Fruit fly (Drosophila melanogaster) whole organism, embryonic: ENCODE data around the gene Hr38.
A peak's percentile ranks its signal among the peaks of the same experiment; 100 is the strongest.

ENCODE experiments used
- ATbp ChIP-seq: fragments of 200-800 bp; sonication (Bioruptor generic); optimal IDR thresholded peaks from 2 replicates; lab custom pipeline; 2017; ENCODE audit warnings: missing biosample characterization, mild to moderate bottlenecking, missing genetic modification characterization, missing genetic modification reagents
- Ada2b ChIP-seq: fragments of 200-800 bp; sonication (Bioruptor generic); IDR thresholded peaks from 2 replicates; pipeline ENCODE4 v1.3.6; 2022; ENCODE audit warnings: missing biosample characterization, missing genetic modification characterization
- Atf-2 ChIP-seq: fragments of 200-800 bp; sonication (Bioruptor generic); optimal IDR thresholded peaks from 2 replicates; lab custom pipeline; 2016; ENCODE audit warnings: missing biosample characterization, missing genetic modification characterization
- BtbVII ChIP-seq: fragments of 200-800 bp; sonication (Bioruptor generic); optimal IDR thresholded peaks from 3 replicates; lab custom pipeline; 2017; ENCODE audit warnings: missing biosample characterization, mild to moderate bottlenecking, missing genetic modification characterization
- CG1024 ChIP-seq: fragments of 200-800 bp; sonication (Bioruptor generic); IDR thresholded peaks from 2 replicates; pipeline ENCODE4 v1.3.6; 2022; ENCODE audit warnings: missing biosample characterization, missing genetic modification characterization
- CG10565 ChIP-seq: fragments of 200-800 bp; sonication (Bioruptor generic); optimal IDR thresholded peaks from 3 replicates; lab custom pipeline; 2016; ENCODE audit warnings: missing biosample characterization, mild to moderate bottlenecking, missing genetic modification characterization
- CG11696 ChIP-seq: fragments of 200-800 bp; sonication (Bioruptor generic); IDR thresholded peaks from 2 replicates; pipeline ENCODE4 v1.3.6; 2022; ENCODE audit warnings: missing biosample characterization, missing genetic modification characterization
- CG12219 ChIP-seq: fragments of 200-800 bp; sonication (Bioruptor generic); optimal IDR thresholded peaks from 3 replicates; lab custom pipeline; 2018; ENCODE audit warnings: missing biosample characterization, mild to moderate bottlenecking, missing genetic modification characterization
- CG1233 ChIP-seq: fragments of 200-800 bp; sonication (Bioruptor generic); optimal IDR thresholded peaks from 4 replicates; lab custom pipeline; 2018; ENCODE audit warnings: missing biosample characterization, mild to moderate bottlenecking, missing genetic modification characterization
- CG12391 ChIP-seq: fragments of 200-800 bp; sonication (Bioruptor generic); optimal IDR thresholded peaks from 3 replicates; lab custom pipeline; 2018; ENCODE audit warnings: missing biosample characterization, mild to moderate bottlenecking, missing genetic modification characterization, moderate library complexity
- CG13287 ChIP-seq: fragments of 200-800 bp; sonication (Bioruptor generic); IDR thresholded peaks from 2 replicates; pipeline ENCODE4 v1.3.6; 2022; ENCODE audit warnings: missing biosample characterization, missing genetic modification characterization; ENCODE audit not compliant: partially characterized antibody
- CG13775 ChIP-seq: fragments of 200-800 bp; sonication (Bioruptor generic); optimal IDR thresholded peaks from 3 replicates; lab custom pipeline; 2017; ENCODE audit warnings: missing biosample characterization, mild to moderate bottlenecking, missing genetic modification characterization
- CG16813 ChIP-seq: fragments of 200-800 bp; sonication (Bioruptor generic); IDR thresholded peaks from 3 replicates; pipeline ENCODE4 v1.3.6; 2022; ENCODE audit warnings: missing biosample characterization, missing genetic modification characterization; ENCODE audit not compliant: partially characterized antibody
- CG17361 ChIP-seq: fragments of 200-800 bp; sonication (Bioruptor generic); IDR thresholded peaks from 3 replicates; pipeline ENCODE4 v1.3.6; 2022; ENCODE audit warnings: missing biosample characterization, missing genetic modification characterization
- CG17385 ChIP-seq: fragments of 200-800 bp; sonication (Bioruptor generic); optimal IDR thresholded peaks from 3 replicates; lab custom pipeline; 2018; ENCODE audit warnings: missing biosample characterization, mild to moderate bottlenecking, missing genetic modification characterization
- CG18476 ChIP-seq: fragments of 200-800 bp; sonication (Bioruptor generic); optimal IDR thresholded peaks from 2 replicates; lab custom pipeline; 2016; ENCODE audit warnings: missing biosample characterization, mild to moderate bottlenecking, missing genetic modification characterization
- CG33213 ChIP-seq: fragments of 200-800 bp; sonication (Bioruptor generic); optimal IDR thresholded peaks from 3 replicates; lab custom pipeline; 2016; ENCODE audit warnings: missing biosample characterization, missing genetic modification characterization
- CG3995 ChIP-seq: fragments of 200-800 bp; sonication (Bioruptor generic); optimal IDR thresholded peaks from 3 replicates; lab custom pipeline; 2016; ENCODE audit warnings: missing biosample characterization, missing genetic modification characterization
- CG4328 ChIP-seq: fragments of 200-800 bp; sonication (Bioruptor generic); optimal IDR thresholded peaks from 3 replicates; lab custom pipeline; 2017; ENCODE audit warnings: missing biosample characterization, missing genetic modification reagents, missing genetic modification characterization
- CG4360 ChIP-seq: fragments of 200-800 bp; sonication (Bioruptor generic); IDR thresholded peaks from 2 replicates; pipeline ENCODE4 v1.3.6; 2022; ENCODE audit warnings: missing biosample characterization, missing genetic modification characterization
- CG43689 ChIP-seq: fragments of 200-800 bp; sonication (Bioruptor generic); IDR thresholded peaks from 2 replicates; pipeline ENCODE4 v1.3.6; 2022; ENCODE audit warnings: missing biosample characterization, missing genetic modification characterization
- CG4820 ChIP-seq: fragments of 200-800 bp; sonication (Bioruptor generic); optimal IDR thresholded peaks from 3 replicates; lab custom pipeline; 2016; ENCODE audit warnings: missing biosample characterization, missing genetic modification characterization
- CG6654 ChIP-seq: fragments of 200-800 bp; sonication (Bioruptor generic); optimal IDR thresholded peaks from 2 replicates; lab custom pipeline; 2017; ENCODE audit warnings: missing biosample characterization, mild to moderate bottlenecking, missing genetic modification characterization
- CG6854 ChIP-seq: fragments of 200-800 bp; sonication (Bioruptor generic); optimal IDR thresholded peaks from 3 replicates; lab custom pipeline; 2017; ENCODE audit warnings: missing biosample characterization, mild to moderate bottlenecking, missing genetic modification characterization
- CG7556 ChIP-seq: fragments of 200-800 bp; sonication (Bioruptor generic); optimal IDR thresholded peaks from 2 replicates; lab custom pipeline; 2017; ENCODE audit warnings: missing biosample characterization, mild to moderate bottlenecking, missing genetic modification characterization
- CG8478 ChIP-seq: fragments of >200 bp; optimal IDR thresholded peaks from 2 replicates; lab custom pipeline; 2018
- CrebB ChIP-seq: fragments of 200-800 bp; sonication (Bioruptor generic); optimal IDR thresholded peaks from 3 replicates; lab custom pipeline; 2018; ENCODE audit warnings: missing biosample characterization, mild to moderate bottlenecking, missing genetic modification characterization
- HmgZ ChIP-seq: fragments of 200-800 bp; sonication (Bioruptor generic); optimal IDR thresholded peaks from 2 replicates; lab custom pipeline; 2018; ENCODE audit warnings: missing biosample characterization, mild to moderate bottlenecking, missing genetic modification characterization
- Jarid2 ChIP-seq: fragments of 200-800 bp; sonication (Bioruptor generic); optimal IDR thresholded peaks from 3 replicates; lab custom pipeline; 2017; ENCODE audit warnings: mild to moderate bottlenecking, missing biosample characterization, missing genetic modification reagents, missing genetic modification characterization
- Lim3 ChIP-seq: fragments of 200-800 bp; sonication (Bioruptor generic); IDR thresholded peaks from 2 replicates; pipeline ENCODE4 v1.3.6; 2022; ENCODE audit warnings: missing biosample characterization, missing genetic modification characterization
- Sry-β ChIP-seq: fragments of 200-800 bp; sonication (Bioruptor generic); optimal IDR thresholded peaks from 2 replicates; lab custom pipeline; 2018; ENCODE audit warnings: missing biosample characterization, mild to moderate bottlenecking, missing genetic modification characterization, moderate library complexity
- Sry-δ ChIP-seq: fragments of 200-800 bp; sonication (Bioruptor generic); optimal IDR thresholded peaks from 2 replicates; lab custom pipeline; 2016; ENCODE audit warnings: missing biosample characterization, missing genetic modification characterization
- Vsx1 ChIP-seq: fragments of 200-800 bp; sonication (Bioruptor generic); optimal IDR thresholded peaks from 2 replicates; lab custom pipeline; 2017; ENCODE audit warnings: missing biosample characterization, mild to moderate bottlenecking, missing genetic modification characterization, missing genetic modification reagents
- Xrp1 ChIP-seq: fragments of 200-800 bp; sonication (Bioruptor generic); IDR thresholded peaks from 2 replicates; pipeline ENCODE4 v1.3.6; 2022; ENCODE audit warnings: missing biosample characterization, missing genetic modification characterization
- emc ChIP-seq: fragments of 200-800 bp; sonication (Bioruptor generic); optimal IDR thresholded peaks from 2 replicates; lab custom pipeline; 2016; ENCODE audit warnings: missing biosample characterization, missing genetic modification characterization
- gem ChIP-seq: fragments of 200-800 bp; sonication (Bioruptor generic); optimal IDR thresholded peaks from 2 replicates; lab custom pipeline; 2019; ENCODE audit warnings: missing biosample characterization, mild to moderate bottlenecking, missing genetic modification characterization, moderate library complexity
- grn ChIP-seq: fragments of 200-800 bp; sonication (Bioruptor generic); optimal IDR thresholded peaks from 3 replicates; lab custom pipeline; 2017; ENCODE audit warnings: missing biosample characterization, missing genetic modification characterization
- gro ChIP-seq: fragments of 200-800 bp; sonication (Bioruptor generic); optimal IDR thresholded peaks from 2 replicates; lab custom pipeline; 2016; ENCODE audit warnings: missing biosample characterization, missing genetic modification characterization
- lmd ChIP-seq: fragments of 200-800 bp; sonication (Bioruptor generic); IDR thresholded peaks from 2 replicates; pipeline ENCODE4 v1.3.6; 2022; ENCODE audit warnings: missing biosample characterization, missing genetic modification characterization
- nerfin-2 ChIP-seq: fragments of 200-800 bp; sonication (Bioruptor generic); IDR thresholded peaks from 2 replicates; pipeline ENCODE4 v1.3.6; 2022; ENCODE audit warnings: missing biosample characterization, missing genetic modification characterization; ENCODE audit not compliant: partially characterized antibody
- odd ChIP-seq: fragments of 200-800 bp; sonication (Bioruptor generic); optimal IDR thresholded peaks from 2 replicates; lab custom pipeline; 2017; ENCODE audit warnings: missing biosample characterization, mild to moderate bottlenecking, missing genetic modification characterization
- otp ChIP-seq: fragments of 200-800 bp; sonication (Bioruptor generic); IDR thresholded peaks from 3 replicates; pipeline ENCODE4, ENCODE4 v1.3.6; 2022; ENCODE audit warnings: missing biosample characterization, missing genetic modification characterization
- pho ChIP-seq: fragments of 200-800 bp; sonication (Bioruptor generic); optimal IDR thresholded peaks from 2 replicates; lab custom pipeline; 2016; ENCODE audit warnings: missing biosample characterization, missing genetic modification characterization
- pnt ChIP-seq: fragments of 200-800 bp; sonication (Bioruptor generic); optimal IDR thresholded peaks from 3 replicates; lab custom pipeline; 2016; ENCODE audit warnings: missing biosample characterization, missing genetic modification characterization
- salm ChIP-seq: fragments of 200-800 bp; sonication (Bioruptor generic); optimal IDR thresholded peaks from 2 replicates; lab custom pipeline; 2018; ENCODE audit warnings: missing biosample characterization, mild to moderate bottlenecking, missing genetic modification characterization
- sens-2 ChIP-seq: fragments of 200-800 bp; sonication (Bioruptor generic); IDR thresholded peaks from 2 replicates; pipeline ENCODE4 v1.3.6; 2022; ENCODE audit warnings: missing biosample characterization, missing genetic modification characterization
- seq ChIP-seq: fragments of 200-800 bp; sonication (Bioruptor generic); IDR thresholded peaks from 2 replicates; pipeline ENCODE4 v1.3.6; 2022; ENCODE audit warnings: missing biosample characterization, missing genetic modification characterization
- sob ChIP-seq: fragments of 200-800 bp; sonication (Bioruptor generic); IDR thresholded peaks from 2 replicates; pipeline ENCODE4 v1.3.6; 2022; ENCODE audit warnings: missing biosample characterization, missing genetic modification characterization
- tna ChIP-seq: fragments of 200-800 bp; sonication (Bioruptor generic); IDR thresholded peaks from 2 replicates; pipeline ENCODE4 v1.3.6; 2022; ENCODE audit warnings: missing biosample characterization, missing genetic modification characterization; ENCODE audit not compliant: partially characterized antibody
- vfl ChIP-seq: fragments of 200-800 bp; sonication (Bioruptor generic); optimal IDR thresholded peaks from 2 replicates; lab custom pipeline; 2016; ENCODE audit warnings: missing biosample characterization, missing genetic modification characterization
- z ChIP-seq: fragments of 200-800 bp; sonication (Bioruptor generic); IDR thresholded peaks from 3 replicates; pipeline ENCODE4 v1.3.6; 2022; ENCODE audit warnings: missing biosample characterization, missing genetic modification characterization

Gene Hr38

dm6 chr2L:20759809-20760485, 45.6 kb upstream of the Hr38 start (continued):
- TF ChIP-seq CG10565 (GFP tag; lab: Kevin White, UChicago) (no peak), CG8478 (lab: Kevin White, UChicago) (no peak), sob (no peak), ATbp (GFP tag; lab: Kevin White, UChicago) (peak; percentile 5), otp (0 out of 3 replicates have a peak, but pooled peaks have one; percentile 44), Vsx1 (GFP tag; lab: Kevin White, UChicago) (peak; percentile 45), gro (no peak), CG6854 (GFP tag; lab: Kevin White, UChicago) (no peak), CG1233 (peak; percentile 54), CG18476 (peak; percentile 10), CG11696 (GFP tag; lab: Robert Waterston, UW) (peak; percentile 41; the same call in 1 of the 2 replicates), pho (GFP tag; lab: Kevin White, UChicago) (peak; percentile 23), CG4360 (GFP tag; lab: Robert Waterston, UW) (no peak), gem (tag; lab: Kevin White, UChicago) (peak; percentile 79), Xrp1 (GFP tag; lab: Robert Waterston, UW) (peak; percentile 69), CrebB (tag; lab: Kevin White, UChicago) (no peak), CG17385 (GFP tag; lab: Kevin White, UChicago) (peak; percentile 42), tna (GFP tag; lab: Robert Waterston, UW) (no peak), odd (GFP tag; lab: Kevin White, UChicago) (peak; percentile 1), CG1024 (GFP tag; lab: Robert Waterston, UW) (no peak), BtbVII (GFP tag; lab: Kevin White, UChicago) (peak; percentile 18), salm (tag; lab: Kevin White, UChicago) (no peak), seq (GFP tag; lab: Robert Waterston, UW) (peak; percentile 46), sens-2 (GFP tag; lab: Robert Waterston, UW) (no peak), Ada2b (GFP tag; lab: Robert Waterston, UW) (peak; percentile 41; the same call in 1 of the 2 replicates), nerfin-2 (GFP tag; lab: Robert Waterston, UW) (no peak), CG3995 (no peak), CG16813 (no peak), CG33213 (GFP tag; lab: Kevin White, UChicago) (no peak), Atf-2 (GFP tag; lab: Kevin White, UChicago) (no peak), lmd (GFP tag; lab: Robert Waterston, UW) (peak; percentile 57), CG4820 (peak; percentile 23), grn (GFP tag; lab: Kevin White, UChicago) (no peak), Sry-δ (no peak), CG12391 (peak; percentile 63), CG17361 (0 out of 3 replicates have a peak, but pooled peaks have one; percentile 9), CG6654 (GFP tag; lab: Kevin White, UChicago) (no peak), CG13287 (GFP tag; lab: Robert Waterston, UW) (no peak), CG4328 (GFP tag; lab: Kevin White, UChicago) (peak; percentile 39), vfl (GFP tag; lab: Kevin White, UChicago) (no peak), CG7556 (GFP tag; lab: Kevin White, UChicago) (peak; percentile 26), Jarid2 (GFP tag; lab: Kevin White, UChicago) (no peak), Lim3 (GFP tag; lab: Robert Waterston, UW) (no peak), CG43689 (GFP tag; lab: Robert Waterston, UW) (no peak), CG13775 (GFP tag; lab: Kevin White, UChicago) (peak; percentile 22), Sry-β (GFP tag; lab: Kevin White, UChicago) (no peak), HmgZ (tag; lab: Kevin White, UChicago) (no peak), z (no peak), pnt (GFP tag; lab: Kevin White, UChicago) (no peak), CG12219 (GFP tag; lab: Kevin White, UChicago) (no peak), emc (no peak)
